Worm (Caenorhabditis elegans) whole organism, young adult: ENCODE data around the gene frk-1.

Experiments used
- B0019.2 ChIP-seq: fragments of 200-800 bp; sonication (Bioruptor generic); conservative IDR thresholded peaks from 2 replicates; pipeline ENCODE4 v1.3.6; 2022; ENCODE audit warnings: missing genetic modification reagents, missing genetic modification characterization, missing compliant biosample characterization
- F10E7.11 ChIP-seq: sonication (generic microtip); optimal IDR thresholded peaks from 2 replicates; lab custom pipeline; 2017; ENCODE audit warnings: mild to moderate bottlenecking, missing genetic modification characterization, moderate library complexity, missing compliant biosample characterization
- F23B12.7 ChIP-seq: sonication (generic microtip); optimal IDR thresholded peaks from 2 replicates; lab custom pipeline; 2017; ENCODE audit warnings: missing genetic modification characterization, mild to moderate bottlenecking, missing compliant biosample characterization, antibody characterized with exemption, moderate library complexity; ENCODE audit not compliant: insufficient read depth
- F57C9.4 ChIP-seq: sonication (generic microtip); optimal IDR thresholded peaks from 2 replicates; lab custom pipeline; 2017; ENCODE audit warnings: mild to moderate bottlenecking, missing genetic modification characterization, missing compliant biosample characterization
- K12H6.12 ChIP-seq: fragments of 200-800 bp; sonication (Bioruptor generic); optimal IDR thresholded peaks from 2 replicates; lab custom pipeline; 2018; ENCODE audit warnings: mild to moderate bottlenecking, missing genetic modification characterization, missing compliant biosample characterization
- T26A5.8 ChIP-seq: sonication (generic microtip); optimal IDR thresholded peaks from 2 replicates; lab custom pipeline; 2016; ENCODE audit warnings: missing genetic modification characterization, missing compliant biosample characterization
- Y53G8AR.9 ChIP-seq: fragments of 200-800 bp; sonication (Bioruptor generic); conservative IDR thresholded peaks from 2 replicates; pipeline ENCODE4 v1.3.6; 2022; ENCODE audit warnings: missing genetic modification reagents, missing genetic modification characterization, missing compliant biosample characterization
- Y56A3A.18 ChIP-seq: fragments of 200-800 bp; sonication (Bioruptor generic); IDR thresholded peaks from 2 replicates; pipeline ENCODE4 v1.3.6; 2022; ENCODE audit warnings: missing genetic modification reagents, missing genetic modification characterization, missing compliant biosample characterization
- aptf-2 ChIP-seq: fragments of 200-800 bp; sonication (Bioruptor generic); conservative IDR thresholded peaks from 2 replicates; pipeline ENCODE4 v1.3.6; 2022; ENCODE audit warnings: missing genetic modification reagents, missing genetic modification characterization, missing compliant biosample characterization
- atf-7 ChIP-seq: sonication (generic microtip); optimal IDR thresholded peaks from 2 replicates; lab custom pipeline; 2017; ENCODE audit warnings: mild to moderate bottlenecking, missing genetic modification characterization, missing compliant biosample characterization
- attf-3 ChIP-seq: fragments of 200-800 bp; sonication (Bioruptor generic); conservative IDR thresholded peaks from 2 replicates; pipeline ENCODE4 v1.3.6; 2022; ENCODE audit warnings: missing genetic modification reagents, missing genetic modification characterization, missing compliant biosample characterization
- bed-2 ChIP-seq: fragments of 200-800 bp; sonication (Bioruptor generic); IDR thresholded peaks from 2 replicates; pipeline ENCODE4 v1.3.6; 2022; ENCODE audit warnings: missing genetic modification reagents, missing genetic modification characterization, missing compliant biosample characterization
- cebp-1 ChIP-seq, 2 experiments: fragments of 200-800 bp in 1 of 2; sonication (Bioruptor generic) in 1 of 2; sonication (generic microtip) in 1 of 2; IDR thresholded peaks in 1 of 2; optimal IDR thresholded peaks in 1 of 2; 2 replicates each; pipeline versions ENCODE4 v1.3.6 to Lab custom; 2017 to 2022; ENCODE audit warnings: missing compliant biosample characterization in 2 of 2, missing genetic modification characterization in 2 of 2, mild to moderate bottlenecking in 1 of 2, missing genetic modification reagents in 1 of 2, moderate library complexity in 1 of 2
- ceh-40 ChIP-seq: fragments of 200-800 bp; sonication (Bioruptor generic); IDR thresholded peaks from 2 replicates; pipeline ENCODE4 v1.3.6; 2022; ENCODE audit warnings: missing genetic modification characterization, missing compliant biosample characterization
- ceh-79 ChIP-seq: sonication (generic microtip); optimal IDR thresholded peaks from 2 replicates; lab custom pipeline; 2017; ENCODE audit warnings: mild to moderate bottlenecking, missing genetic modification characterization, missing compliant biosample characterization
- ceh-91 ChIP-seq: fragments of 200-800 bp; sonication (Bioruptor generic); IDR thresholded peaks from 2 replicates; pipeline ENCODE4 v1.3.6; 2022; ENCODE audit warnings: missing genetic modification reagents, missing genetic modification characterization, missing compliant biosample characterization
- egrh-3 ChIP-seq: fragments of 200-800 bp; sonication (Bioruptor generic); IDR thresholded peaks from 2 replicates; pipeline ENCODE4 v1.3.6; 2022; ENCODE audit warnings: missing genetic modification reagents, missing genetic modification characterization, missing compliant biosample characterization
- ets-4 ChIP-seq: fragments of 200-800 bp; sonication (Bioruptor generic); optimal IDR thresholded peaks from 2 replicates; lab custom pipeline; 2018; ENCODE audit warnings: mild to moderate bottlenecking, missing genetic modification characterization, missing compliant biosample characterization
- hlh-12 ChIP-seq: sonication (generic microtip); optimal IDR thresholded peaks from 2 replicates; lab custom pipeline; 2016; ENCODE audit warnings: missing genetic modification characterization, missing compliant biosample characterization
- hmg-1.2 ChIP-seq: fragments of 200-800 bp; sonication (Bioruptor generic); IDR thresholded peaks from 2 replicates; pipeline ENCODE4 v1.3.6; 2022; ENCODE audit warnings: missing genetic modification reagents, missing genetic modification characterization, missing compliant biosample characterization
- hmg-20 ChIP-seq: fragments of 200-800 bp; sonication (Bioruptor generic); IDR thresholded peaks from 2 replicates; pipeline ENCODE4 v1.3.6; 2022; ENCODE audit warnings: missing genetic modification reagents, missing genetic modification characterization, missing compliant biosample characterization
- lin-26 ChIP-seq: fragments of 200-800 bp; sonication (Bioruptor generic); IDR thresholded peaks from 2 replicates; pipeline ENCODE4 v1.3.6; 2022; ENCODE audit warnings: missing genetic modification reagents, missing genetic modification characterization, missing compliant biosample characterization
- lin-54 ChIP-seq: fragments of 200-800 bp; sonication (Bioruptor generic); optimal IDR thresholded peaks from 2 replicates; lab custom pipeline; 2018; ENCODE audit warnings: mild to moderate bottlenecking, missing genetic modification characterization, missing compliant biosample characterization
- lir-1 ChIP-seq: fragments of 200-800 bp; sonication (Bioruptor generic); conservative IDR thresholded peaks from 2 replicates; pipeline ENCODE4 v1.3.6; 2022; ENCODE audit warnings: missing genetic modification reagents, missing genetic modification characterization, missing compliant biosample characterization
- lsl-1 ChIP-seq: fragments of 200-800 bp; sonication (Bioruptor generic); optimal IDR thresholded peaks from 2 replicates; lab custom pipeline; 2018; ENCODE audit warnings: mild to moderate bottlenecking, missing genetic modification characterization, moderate library complexity, missing compliant biosample characterization
- madf-10 ChIP-seq: sonication (generic microtip); optimal IDR thresholded peaks from 2 replicates; lab custom pipeline; 2016; ENCODE audit warnings: mild to moderate bottlenecking, missing genetic modification characterization, missing compliant biosample characterization
- madf-8 ChIP-seq: fragments of 200-800 bp; sonication (Bioruptor generic); conservative IDR thresholded peaks from 2 replicates; pipeline ENCODE4 v1.3.6; 2022; ENCODE audit warnings: missing genetic modification reagents, missing genetic modification characterization, missing compliant biosample characterization
- nhr-27 ChIP-seq: fragments of 200-800 bp; sonication (Bioruptor generic); optimal IDR thresholded peaks from 2 replicates; lab custom pipeline; 2018; ENCODE audit warnings: mild to moderate bottlenecking, missing genetic modification characterization, moderate library complexity, missing compliant biosample characterization
- nhr-80 ChIP-seq: sonication (generic microtip); optimal IDR thresholded peaks from 2 replicates; lab custom pipeline; 2016; ENCODE audit warnings: missing genetic modification characterization, missing compliant biosample characterization
- nhr-90 ChIP-seq: sonication (generic microtip); optimal IDR thresholded peaks from 2 replicates; lab custom pipeline; 2016; ENCODE audit warnings: missing genotype, mild to moderate bottlenecking, missing genetic modification characterization, missing compliant biosample characterization
- pbrm-1 ChIP-seq: fragments of 200-800 bp; sonication (Bioruptor generic); IDR thresholded peaks from 2 replicates; pipeline ENCODE4 v1.3.6; 2022; ENCODE audit warnings: missing genetic modification reagents, missing genetic modification characterization, missing compliant biosample characterization
- repo-1 ChIP-seq: sonication (generic microtip); optimal IDR thresholded peaks from 2 replicates; lab custom pipeline; 2017; ENCODE audit warnings: mild to moderate bottlenecking, missing genetic modification characterization, missing compliant biosample characterization
- snpc-1.1 ChIP-seq: sonication (generic microtip); optimal IDR thresholded peaks from 2 replicates; lab custom pipeline; 2017; ENCODE audit warnings: missing genetic modification characterization, mild to moderate bottlenecking, missing compliant biosample characterization, antibody characterized with exemption, moderate library complexity, missing genotype, missing genetic modification reagents; ENCODE audit not compliant: insufficient read depth
- snpc-1.3 ChIP-seq: sonication (generic microtip); optimal IDR thresholded peaks from 2 replicates; lab custom pipeline; 2017; ENCODE audit warnings: missing genetic modification characterization, mild to moderate bottlenecking, missing compliant biosample characterization, antibody characterized with exemption, moderate library complexity, missing genotype, missing genetic modification reagents; ENCODE audit not compliant: insufficient read depth
- snpc-3.4 ChIP-seq: sonication (generic microtip); optimal IDR thresholded peaks from 2 replicates; lab custom pipeline; 2017; ENCODE audit warnings: missing genetic modification characterization, mild to moderate bottlenecking, missing compliant biosample characterization, antibody characterized with exemption, moderate library complexity, missing genotype, missing genetic modification reagents
- snpc-4 ChIP-seq, 5 experiments: fragments of 150-350 bp in 1 of 5; sonication (generic microtip) in 4 of 5; optimal IDR thresholded peaks; 2 replicates each; lab custom pipeline; 2014 to 2018; ENCODE audit warnings: missing genetic modification characterization in 5 of 5, missing biosample characterization in 3 of 5, antibody characterized with exemption in 2 of 5, mild to moderate bottlenecking in 2 of 5, missing compliant biosample characterization in 2 of 5, missing genotype in 2 of 5, moderate library complexity in 2 of 5, missing genetic modification reagents in 1 of 5
- tbx-9 ChIP-seq: sonication (generic microtip); optimal IDR thresholded peaks from 2 replicates; lab custom pipeline; 2016; ENCODE audit warnings: borderline replicate concordance, missing genetic modification characterization, inconsistent platforms, missing compliant biosample characterization
- tlf-1 ChIP-seq: fragments of 200-800 bp; sonication (Bioruptor generic); optimal IDR thresholded peaks from 2 replicates; lab custom pipeline; 2018; ENCODE audit warnings: mild to moderate bottlenecking, missing genetic modification characterization, missing compliant biosample characterization
- unc-62 ChIP-seq: fragments of 150-350 bp; optimal IDR thresholded peaks from 2 replicates; lab custom pipeline; 2014; ENCODE audit warnings: missing biosample characterization, missing genetic modification reagents, missing genetic modification characterization
- ztf-22 ChIP-seq: fragments of 200-800 bp; sonication (Bioruptor generic); optimal IDR thresholded peaks from 2 replicates; lab custom pipeline; 2018; ENCODE audit warnings: mild to moderate bottlenecking, missing genetic modification characterization, moderate library complexity, missing compliant biosample characterization
- ztf-26 ChIP-seq: sonication (generic microtip); optimal IDR thresholded peaks from 2 replicates; lab custom pipeline; 2017; ENCODE audit warnings: missing genetic modification characterization, missing compliant biosample characterization
- ztf-28 ChIP-seq: fragments of 200-800 bp; sonication (Bioruptor generic); IDR thresholded peaks from 2 replicates; pipeline ENCODE4 v1.3.6; 2022; ENCODE audit warnings: missing genetic modification reagents, missing genetic modification characterization, missing compliant biosample characterization

The frk-1 gene

DNA sequence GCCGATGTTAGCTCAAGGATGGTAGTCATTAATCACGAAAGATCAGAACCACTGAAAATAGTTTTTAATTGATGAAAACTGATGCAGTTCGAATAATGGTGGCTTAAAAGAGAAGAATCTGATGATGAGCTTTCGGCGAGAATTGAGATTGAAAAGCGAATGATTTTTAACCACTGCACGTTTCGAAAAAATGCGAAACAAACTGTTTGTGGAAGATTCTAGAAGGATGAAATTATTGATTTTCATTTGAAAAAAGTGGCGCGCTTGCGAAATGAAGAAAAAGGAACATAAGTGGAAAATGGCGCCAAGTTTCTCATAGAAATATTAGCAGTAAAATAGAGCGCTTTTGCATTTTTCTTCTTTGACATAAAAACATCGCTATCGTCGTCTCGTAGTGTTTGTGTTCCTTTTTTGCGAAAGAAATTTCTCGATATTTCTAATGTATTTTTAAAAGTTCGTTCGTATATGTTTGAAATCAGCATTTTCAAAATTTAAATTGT lies 48.0 kb upstream of the frk-1 start, which contains the start of gene uba-1 (continued):
- TF ChIP-seq hmg-1.2 (peak; percentile 53), snpc-4 (GFP tag; optimal IDR thresholded peaks at IDR 0.05; lab: Kevin White, UChicago) (no peak), snpc-4 (tag; optimal IDR thresholded peaks at IDR 0.05; lab: Kevin White, UChicago) (peak; percentile 6 to 50 (median 40)), lin-26 (GFP tag; lab: Robert Waterston, UW) (peak; percentile 11; the same call in 1 of the 2 replicates), lin-54 (GFP tag; lab: Kevin White, UChicago) (peak; percentile 79), ztf-28 (GFP tag; lab: Robert Waterston, UW) (no peak), nhr-90 (tag; lab: Kevin White, UChicago) (peak; percentile 13), tlf-1 (GFP tag; lab: Kevin White, UChicago) (peak; percentile 87), hmg-20 (GFP tag; lab: Robert Waterston, UW) (no peak), egrh-3 (GFP tag; lab: Robert Waterston, UW) (no peak), lsl-1 (GFP tag; lab: Kevin White, UChicago) (peak; percentile 70), cebp-1 (GFP tag; IDR thresholded peaks at IDR 0.05; lab: Robert Waterston, UW) (peak; percentile 49; the same call in 1 of the 2 replicates), cebp-1 (tag; optimal IDR thresholded peaks at IDR 0.05; lab: Kevin White, UChicago) (peak; percentile 94), hlh-12 (tag; lab: Kevin White, UChicago) (no peak), ets-4 (GFP tag; lab: Kevin White, UChicago) (no peak), tbx-9 (tag; lab: Kevin White, UChicago) (no peak), ztf-26 (tag; lab: Kevin White, UChicago) (no peak), K12H6.12 (tag; lab: Kevin White, UChicago) (no peak), pbrm-1 (peak; percentile 63; the same call in 1 of the 2 replicates), madf-10 (tag; lab: Kevin White, UChicago) (peak; percentile 53), Y56A3A.18 (GFP tag; lab: Robert Waterston, UW) (no peak; the same call in 1 of the 2 replicates), ztf-22 (peak; percentile 31), atf-7 (peak; percentile 48), ceh-79 (tag; lab: Kevin White, UChicago) (no peak), snpc-1.1 (tag; lab: Kevin White, UChicago) (no peak), madf-8 (GFP tag; lab: Robert Waterston, UW) (peak; percentile 90), F57C9.4 (tag; lab: Kevin White, UChicago) (no peak), snpc-3.4 (tag; lab: Kevin White, UChicago) (peak; percentile 42), B0019.2 (GFP tag; lab: Robert Waterston, UW) (peak; percentile 64; the same call in 1 of the 2 replicates), unc-62 (GFP tag; lab: Kevin White, UChicago) (no peak), attf-3 (GFP tag; lab: Robert Waterston, UW) (no peak), Y53G8AR.9 (GFP tag; lab: Robert Waterston, UW) (peak; percentile 89), ceh-40 (no peak), F10E7.11 (no peak), T26A5.8 (tag; lab: Kevin White, UChicago) (no peak), ceh-91 (GFP tag; lab: Robert Waterston, UW) (peak; percentile 73; the same call in 1 of the 2 replicates), lir-1 (GFP tag; lab: Robert Waterston, UW) (no peak; the same call in 1 of the 2 replicates), F23B12.7 (tag; lab: Kevin White, UChicago) (peak; percentile 59), bed-2 (GFP tag; lab: Robert Waterston, UW) (no peak), nhr-27 (tag; lab: Kevin White, UChicago) (no peak), snpc-1.3 (tag; lab: Kevin White, UChicago) (peak; percentile 14), aptf-2 (0 out of 2 replicates have a peak, but pooled peaks have one; percentile 19), repo-1 (peak; percentile 84), nhr-80 (tag; lab: Kevin White, UChicago) (peak; percentile 7)
- TF ChIP-seq, all 124 proteins: peak for 54
